Worm (Caenorhabditis elegans) whole organism, L4 larva: ENCODE measurements around the gene uda-1.

ENCODE experiments used
- ZK337.2 ChIP-seq: fragments of 200-800 bp; sonication (Bioruptor generic); IDR thresholded peaks from 2 replicates; pipeline ENCODE4 v1.3.6; 2022; ENCODE audit warnings: missing genetic modification reagents, missing genetic modification characterization, missing compliant biosample characterization
- attf-4 ChIP-seq: sonication (generic microtip); optimal IDR thresholded peaks from 3 replicates; lab custom pipeline; 2017; ENCODE audit warnings: missing biosample characterization, missing genetic modification characterization
- daf-12 ChIP-seq: fragments of 150-350 bp; optimal IDR thresholded peaks from 2 replicates; lab custom pipeline; 2014; ENCODE audit warnings: missing biosample characterization, missing genetic modification reagents, missing genetic modification characterization
- fkh-10 ChIP-seq: fragments of 150-350 bp; optimal IDR thresholded peaks from 2 replicates; lab custom pipeline; 2014; ENCODE audit warnings: missing biosample characterization, missing genetic modification reagents, missing genetic modification characterization
- lin-15B ChIP-seq: fragments of 150-350 bp; sonication (generic microtip); optimal IDR thresholded peaks from 3 replicates; lab custom pipeline; 2014; ENCODE audit warnings: missing biosample characterization, missing genetic modification characterization
- mxl-2 ChIP-seq: fragments of 200-800 bp; sonication (Bioruptor generic); conservative IDR thresholded peaks from 2 replicates; pipeline ENCODE4 v1.3.6; 2022; ENCODE audit warnings: missing genetic modification reagents, missing genetic modification characterization, missing compliant biosample characterization
- nhr-11 ChIP-seq: fragments of 150-350 bp; optimal IDR thresholded peaks from 2 replicates; lab custom pipeline; 2014; ENCODE audit warnings: missing biosample characterization, missing genetic modification characterization
- nhr-76 ChIP-seq: fragments of 150-350 bp; optimal IDR thresholded peaks from 2 replicates; lab custom pipeline; 2014; ENCODE audit warnings: missing biosample characterization, missing genetic modification characterization
- nhr-77 ChIP-seq: fragments of 150-350 bp; optimal IDR thresholded peaks from 2 replicates; lab custom pipeline; 2014; ENCODE audit warnings: missing biosample characterization, missing genetic modification characterization
- saeg-2 ChIP-seq: fragments of 200-800 bp; sonication (Bioruptor generic); IDR thresholded peaks from 2 replicates; pipeline ENCODE4 v1.3.6; 2022; ENCODE audit warnings: missing genetic modification reagents, missing genetic modification characterization, missing compliant biosample characterization
- unc-62 ChIP-seq, 3 experiments: fragments of 150-350 bp in 1 of 3; sonication (generic microtip); optimal IDR thresholded peaks in 2 of 3; peaks in 1 of 3; 1 replicate in 1 of 3; 2 replicates in 2 of 3; lab custom pipeline; 2014 to 2017; ENCODE audit warnings: missing biosample characterization in 3 of 3, missing genetic modification characterization in 3 of 3, missing genetic modification reagents in 3 of 3, missing genotype in 1 of 3
- zag-1 ChIP-seq: fragments of 150-350 bp; optimal IDR thresholded peaks from 2 replicates; lab custom pipeline; 2014; ENCODE audit warnings: missing biosample characterization, missing genetic modification characterization

DNA sequence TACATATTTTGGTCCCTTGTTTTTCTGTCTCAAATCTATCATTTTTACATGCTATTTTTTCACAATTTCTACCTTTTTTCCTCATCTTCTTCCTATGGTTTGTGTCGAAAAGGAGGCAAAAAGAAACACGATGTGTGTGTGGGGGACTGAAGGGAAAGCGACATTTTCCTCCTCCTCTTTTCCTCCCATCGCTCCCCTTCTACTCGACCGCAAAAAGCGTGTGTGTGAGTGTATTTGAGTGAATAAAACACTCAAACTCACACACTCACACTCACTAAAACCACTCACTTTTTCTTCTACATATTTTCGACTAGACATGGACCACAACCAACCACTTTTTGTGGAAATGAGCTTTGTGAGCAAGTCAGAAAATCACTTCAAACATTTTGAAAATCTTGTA is 36.9 kb downstream of the uda-1 start:
- TF ChIP-seq attf-4 (tag; lab: Kevin White, UChicago) = no peak
- no peak for TF ChIP-seq lin-15B (tag; lab: Kevin White, UChicago)
- TF ChIP-seq ZK337.2 (GFP tag; lab: Robert Waterston, UW) = no peak
- TF ChIP-seq nhr-77 = no peak
- TF ChIP-seq unc-62 (GFP tag; optimal IDR thresholded peaks at IDR 0.05 in 1 of 2; lab: Kevin White, UChicago) = no peak
- TF ChIP-seq unc-62 (tag; optimal IDR thresholded peaks at IDR 0.05; lab: Kevin White, UChicago) = no peak
- no peak for TF ChIP-seq saeg-2 (GFP tag; lab: Robert Waterston, UW)
- TF ChIP-seq daf-12 (tag; lab: Kevin White, UChicago) = no peak
- no peak for TF ChIP-seq zag-1 (tag; lab: Kevin White, UChicago)
- peak; percentile 44 for TF ChIP-seq fkh-10
- no peak for TF ChIP-seq mxl-2
- no peak for TF ChIP-seq nhr-11 (tag; lab: Kevin White, UChicago)
- no peak for TF ChIP-seq nhr-76 (tag; lab: Kevin White, UChicago)
